Worm (Caenorhabditis elegans) whole organism, L2 larva: ENCODE data around the gene F26G1.5.

Experiments used
- C34F6.9 ChIP-seq: fragments of 150-350 bp; optimal IDR thresholded peaks from 2 replicates; lab custom pipeline; 2014; ENCODE audit warnings: missing biosample characterization, missing genetic modification characterization
- F13H6.1 ChIP-seq: sonication (generic microtip); optimal IDR thresholded peaks from 2 replicates; lab custom pipeline; 2016; ENCODE audit warnings: missing genetic modification characterization, missing compliant biosample characterization
- ZK546.5 ChIP-seq: sonication (generic microtip); optimal IDR thresholded peaks from 2 replicates; lab custom pipeline; 2017; ENCODE audit warnings: missing biosample characterization, missing genetic modification characterization
- alr-1 ChIP-seq: fragments of 150-350 bp; optimal IDR thresholded peaks from 2 replicates; lab custom pipeline; 2014; ENCODE audit warnings: missing biosample characterization, missing genetic modification characterization
- ama-1 ChIP-seq: fragments of 150-350 bp; optimal IDR thresholded peaks from 2 replicates; lab custom pipeline; 2018; ENCODE audit warnings: inconsistent platforms
- blmp-1 ChIP-seq: sonication (generic microtip); optimal IDR thresholded peaks from 2 replicates; lab custom pipeline; 2017; ENCODE audit warnings: missing genetic modification characterization, mild to moderate bottlenecking, missing compliant biosample characterization, antibody characterized with exemption, moderate library complexity; ENCODE audit not compliant: insufficient read depth
- ceh-16 ChIP-seq: fragments of 150-350 bp; optimal IDR thresholded peaks from 2 replicates; lab custom pipeline; 2014; ENCODE audit warnings: missing biosample characterization, missing genetic modification characterization
- ceh-82 ChIP-seq: fragments of 150-350 bp; optimal IDR thresholded peaks from 2 replicates; lab custom pipeline; 2014; ENCODE audit warnings: missing biosample characterization, missing genetic modification characterization
- crh-2 ChIP-seq: sonication (generic microtip); optimal IDR thresholded peaks from 2 replicates; lab custom pipeline; 2017; ENCODE audit warnings: missing biosample characterization, missing genetic modification characterization
- dmd-4 ChIP-seq: sonication (generic microtip); optimal IDR thresholded peaks from 2 replicates; lab custom pipeline; 2017; ENCODE audit warnings: missing biosample characterization, missing genetic modification characterization
- egl-27 ChIP-seq: sonication (generic microtip); optimal IDR thresholded peaks from 3 replicates; lab custom pipeline; 2017; ENCODE audit warnings: missing biosample characterization, missing genetic modification reagents, missing genetic modification characterization
- elt-3 ChIP-seq: sonication (generic microtip); optimal IDR thresholded peaks from 2 replicates; lab custom pipeline; 2017; ENCODE audit warnings: missing biosample characterization, missing genetic modification characterization
- fos-1 ChIP-seq: fragments of 150-350 bp; optimal IDR thresholded peaks from 2 replicates; lab custom pipeline; 2014; ENCODE audit warnings: missing biosample characterization, missing genetic modification characterization
- lin-11 ChIP-seq: fragments of 150-350 bp; sonication (generic microtip); optimal IDR thresholded peaks from 2 replicates; lab custom pipeline; 2014; ENCODE audit warnings: missing biosample characterization, missing genetic modification characterization, inconsistent platforms, mixed read lengths
- lin-13 ChIP-seq: fragments of 150-350 bp; optimal IDR thresholded peaks from 2 replicates; lab custom pipeline; 2014; ENCODE audit warnings: missing biosample characterization, missing genetic modification reagents, missing genetic modification characterization
- lin-39 ChIP-seq: fragments of 150-350 bp; optimal IDR thresholded peaks from 2 replicates; lab custom pipeline; 2014; ENCODE audit warnings: missing biosample characterization, missing genetic modification reagents, missing genetic modification characterization
- lsy-2 ChIP-seq, 2 experiments: fragments of 150-350 bp in 1 of 2; sonication (generic microtip) in 1 of 2; optimal IDR thresholded peaks; 2 replicates each; lab custom pipeline; 2014 to 2017; ENCODE audit warnings: missing biosample characterization in 2 of 2, missing genetic modification characterization in 2 of 2
- mab-5 ChIP-seq: fragments of 150-350 bp; optimal IDR thresholded peaks from 2 replicates; lab custom pipeline; 2014; ENCODE audit warnings: missing biosample characterization, missing genetic modification characterization
- mdl-1 ChIP-seq, 2 experiments: fragments of 150-350 bp in 1 of 2; sonication (generic microtip) in 1 of 2; optimal IDR thresholded peaks; 2 replicates each; lab custom pipeline; 2017; ENCODE audit warnings: missing biosample characterization in 2 of 2, missing genetic modification characterization in 2 of 2
- nhr-10 ChIP-seq: sonication (generic microtip); optimal IDR thresholded peaks from 2 replicates; lab custom pipeline; 2017; ENCODE audit warnings: missing biosample characterization, missing genetic modification characterization
- nhr-12 ChIP-seq: fragments of 150-350 bp; optimal IDR thresholded peaks from 2 replicates; lab custom pipeline; 2014; ENCODE audit warnings: missing biosample characterization, missing genetic modification characterization
- nhr-21 ChIP-seq: fragments of 150-350 bp; optimal IDR thresholded peaks from 2 replicates; lab custom pipeline; 2014; ENCODE audit warnings: missing biosample characterization, missing genetic modification characterization
- nhr-23 ChIP-seq: fragments of 150-350 bp; optimal IDR thresholded peaks from 2 replicates; lab custom pipeline; 2014; ENCODE audit warnings: missing biosample characterization, missing genetic modification reagents, missing genetic modification characterization
- nhr-237 ChIP-seq: fragments of 150-350 bp; optimal IDR thresholded peaks from 2 replicates; lab custom pipeline; 2014; ENCODE audit warnings: missing biosample characterization, missing genetic modification characterization
- nhr-25 ChIP-seq: fragments of 150-350 bp; sonication (generic microtip); optimal IDR thresholded peaks from 3 replicates; lab custom pipeline; 2014; ENCODE audit warnings: missing biosample characterization, missing genetic modification characterization
- nhr-6 ChIP-seq: fragments of 150-350 bp; optimal IDR thresholded peaks from 2 replicates; lab custom pipeline; 2014; ENCODE audit warnings: missing biosample characterization, missing genetic modification characterization
- nhr-77 ChIP-seq: fragments of 150-350 bp; optimal IDR thresholded peaks from 2 replicates; lab custom pipeline; 2014; ENCODE audit warnings: missing biosample characterization, missing genetic modification characterization
- peb-1 ChIP-seq: fragments of 150-350 bp; optimal IDR thresholded peaks from 2 replicates; lab custom pipeline; 2014; ENCODE audit warnings: missing biosample characterization, missing genetic modification characterization
- sma-3 ChIP-seq: sonication (generic microtip); optimal IDR thresholded peaks from 2 replicates; lab custom pipeline; 2016; ENCODE audit warnings: missing genetic modification reagents, missing genetic modification characterization, missing compliant biosample characterization
- sma-9 ChIP-seq, 2 experiments: fragments of 150-350 bp in 1 of 2; sonication (generic microtip) in 1 of 2; optimal IDR thresholded peaks; 2 replicates each; lab custom pipeline; 2014 to 2016; ENCODE audit warnings: missing genetic modification characterization in 2 of 2, mild to moderate bottlenecking in 1 of 2, missing biosample characterization in 1 of 2, missing compliant biosample characterization in 1 of 2, missing genetic modification reagents in 1 of 2, moderate library complexity in 1 of 2
- snpc-4 ChIP-seq: fragments of 150-350 bp; optimal IDR thresholded peaks from 2 replicates; lab custom pipeline; 2014; ENCODE audit warnings: missing biosample characterization, missing genetic modification characterization
- unc-62 ChIP-seq: fragments of 150-350 bp; optimal IDR thresholded peaks from 2 replicates; lab custom pipeline; 2014; ENCODE audit warnings: missing biosample characterization, missing genetic modification reagents, missing genetic modification characterization
- zag-1 ChIP-seq: fragments of 150-350 bp; optimal IDR thresholded peaks from 2 replicates; lab custom pipeline; 2014; ENCODE audit warnings: missing biosample characterization, missing genetic modification characterization
- ztf-1 ChIP-seq: fragments of 200-800 bp; sonication (Bioruptor generic); conservative IDR thresholded peaks from 2 replicates; pipeline ENCODE4 v1.3.6; 2022; ENCODE audit warnings: missing genetic modification characterization, missing compliant biosample characterization
- ztf-11 ChIP-seq: sonication (generic microtip); optimal IDR thresholded peaks from 2 replicates; lab custom pipeline; 2017; ENCODE audit warnings: missing biosample characterization, missing genetic modification characterization
- ztf-4 ChIP-seq: fragments of 150-350 bp; optimal IDR thresholded peaks from 2 replicates; lab custom pipeline; 2014; ENCODE audit warnings: missing biosample characterization, missing genetic modification characterization

F26G1.5 gene

DNA sequence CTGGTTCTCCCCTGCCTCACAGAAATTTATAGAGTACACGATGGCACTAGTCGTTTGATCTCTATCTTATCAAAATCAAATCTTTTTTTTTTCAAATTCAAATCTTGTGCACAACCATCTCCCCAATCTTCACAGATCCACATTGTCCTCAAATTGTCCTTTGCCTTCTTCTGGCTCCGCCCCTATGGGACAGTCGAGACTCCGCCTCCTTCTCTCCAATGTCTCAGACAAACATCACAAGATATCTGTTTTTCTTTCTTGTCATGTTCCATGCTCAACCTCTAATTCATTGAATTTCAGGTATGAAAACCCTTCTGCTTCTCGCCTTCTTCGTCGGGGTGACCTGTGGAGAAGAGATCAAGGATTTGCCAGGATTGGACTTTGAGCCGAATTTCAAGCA is 33.8 kb downstream of the F26G1.5 start, which contains the start of gene ctsa-1.1:
Gene ctsa-1.1, plus strand, starts transcription at position 301 of the 400 bp plus-strand sequence.
- TF ChIP-seq alr-1, result no peak
- no peak for TF ChIP-seq ceh-16 (tag; lab: Kevin White, UChicago)
- no peak for TF ChIP-seq egl-27 (tag; lab: Kevin White, UChicago)
- no peak for TF ChIP-seq ceh-82 (tag; lab: Kevin White, UChicago)
- no peak for TF ChIP-seq snpc-4 (tag; lab: Kevin White, UChicago)
- no peak for TF ChIP-seq lin-11 (tag; lab: Kevin White, UChicago)
- TF ChIP-seq nhr-21 (tag; lab: Kevin White, UChicago), result no peak

DNA sequence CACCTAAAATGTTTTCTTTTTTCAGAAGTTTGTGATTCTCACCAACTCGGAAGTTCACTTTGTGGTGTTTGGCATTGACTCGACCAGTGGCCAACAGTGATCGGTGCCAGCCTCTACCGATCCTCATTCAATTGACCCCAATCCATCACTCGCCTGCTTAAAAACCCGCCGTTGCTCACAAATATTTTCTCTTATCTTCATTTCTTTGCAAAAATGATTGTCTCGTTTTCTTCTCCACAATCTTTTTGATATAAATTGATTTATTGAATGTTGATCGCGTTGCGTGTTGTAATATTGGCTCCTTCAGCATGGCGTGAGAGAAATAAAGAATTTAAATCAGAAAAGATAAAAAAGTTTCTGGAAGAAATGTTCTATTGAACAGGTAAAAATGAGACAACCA is 34.6 kb downstream of the F26G1.5 start:
- TF ChIP-seq lin-39 (tag; lab: Kevin White, UChicago) (no peak), F13H6.1 (tag; lab: Kevin White, UChicago) (peak; percentile 28), peb-1 (no peak), mdl-1 (tag; optimal IDR thresholded peaks at IDR 0.05; lab: Kevin White, UChicago) (no peak), sma-3 (no peak), zag-1 (tag; lab: Kevin White, UChicago) (no peak), lsy-2 (tag; optimal IDR thresholded peaks at IDR 0.05; lab: Kevin White, UChicago) (peak in 1 of 2 experiments; percentile 33), sma-9 (GFP tag; optimal IDR thresholded peaks at IDR 0.05; lab: Kevin White, UChicago) (peak; percentile 45), sma-9 (tag; optimal IDR thresholded peaks at IDR 0.05; lab: Kevin White, UChicago) (no peak), C34F6.9 (tag; lab: Kevin White, UChicago) (peak; percentile 26), mab-5 (tag; lab: Kevin White, UChicago) (peak; percentile 30), nhr-12 (tag; lab: Kevin White, UChicago) (no peak)

DNA sequence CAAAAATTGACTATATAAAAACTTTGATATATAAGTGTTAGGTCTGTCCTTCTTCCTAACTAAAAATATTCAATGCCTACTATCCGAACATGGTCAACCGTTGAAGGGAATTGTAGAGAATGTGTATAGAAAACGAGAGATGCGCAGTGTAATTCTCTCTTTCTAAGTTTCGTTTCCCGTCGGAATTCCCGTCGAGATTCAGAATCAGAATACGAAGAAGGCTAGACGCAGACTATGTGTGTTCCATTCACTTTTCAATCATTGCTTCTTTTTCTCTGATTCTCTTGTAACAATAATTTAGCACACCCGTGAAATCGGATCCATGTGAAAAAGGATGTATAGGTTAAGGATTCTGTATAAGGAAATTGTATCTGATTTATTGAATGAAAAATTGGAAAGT is 36.7 kb downstream of the F26G1.5 start:
- TF ChIP-seq elt-3 (tag; lab: Kevin White, UChicago), result no peak
- TF ChIP-seq nhr-237 (tag; lab: Kevin White, UChicago), result no peak
- no peak for TF ChIP-seq lin-39 (tag; lab: Kevin White, UChicago)
- peak; percentile 93 for TF ChIP-seq blmp-1
- peak; percentile 10 for TF ChIP-seq nhr-25 (tag; lab: Kevin White, UChicago)
- TF ChIP-seq ZK546.5 (tag; lab: Kevin White, UChicago), result no peak
- TF ChIP-seq unc-62 (GFP tag; lab: Kevin White, UChicago), result no peak
- no peak for TF ChIP-seq ztf-11 (tag; lab: Kevin White, UChicago)

DNA sequence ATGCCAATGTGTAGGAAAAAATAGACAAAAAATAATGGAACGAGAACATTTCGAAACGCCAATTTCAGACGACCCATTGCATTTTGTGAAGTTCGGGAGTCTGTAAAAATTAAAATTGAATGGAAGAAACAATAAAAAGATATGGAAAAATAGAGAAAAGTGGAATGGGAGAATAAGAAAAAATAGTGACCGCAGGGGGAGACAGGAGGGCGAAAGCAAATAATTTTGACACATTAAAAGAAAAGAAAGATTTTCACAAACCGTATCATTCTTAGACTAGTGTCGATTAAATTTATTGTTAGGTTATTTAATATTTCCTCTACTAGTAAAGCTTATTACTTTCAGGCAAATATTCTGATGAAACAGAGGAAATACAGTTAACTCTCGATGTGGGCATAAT is 37.3 kb downstream of the F26G1.5 start, which contains the start of gene F41C3.11:
Gene F41C3.11, minus strand, starts transcription at position 101 of the 400 bp plus-strand sequence.
- TF ChIP-seq lin-13 (GFP tag; lab: Kevin White, UChicago), result no peak
- TF ChIP-seq ceh-16 (tag; lab: Kevin White, UChicago), result no peak
- no peak for TF ChIP-seq ama-1
- TF ChIP-seq C34F6.9 (tag; lab: Kevin White, UChicago), result no peak
- TF ChIP-seq sma-3, result no peak
- no peak for TF ChIP-seq lin-11 (tag; lab: Kevin White, UChicago)
- TF ChIP-seq ztf-11 (tag; lab: Kevin White, UChicago), result no peak

DNA sequence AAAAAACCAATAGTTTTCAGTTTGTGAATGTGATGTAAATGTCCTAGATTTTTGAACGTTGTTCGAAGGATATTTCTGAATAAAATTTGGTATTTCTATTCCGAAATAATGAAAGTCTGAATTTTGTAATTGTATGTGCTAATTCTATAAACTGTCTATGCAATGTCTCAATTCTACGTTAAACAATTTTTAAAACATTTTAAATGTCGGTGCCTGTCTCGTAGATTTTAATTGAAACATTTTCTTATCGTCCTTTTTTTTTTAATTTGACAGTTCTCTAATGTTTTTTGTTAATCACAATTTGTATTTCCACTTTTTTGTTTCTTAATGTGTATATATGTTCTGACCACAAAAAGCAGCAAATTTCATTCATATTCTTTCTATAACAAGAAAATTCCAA is 41.4 kb downstream of the F26G1.5 start, which contains the start of gene F41C3.7:
Gene F41C3.7, plus strand, starts transcription at position 301 of the 400 bp plus-strand sequence.
- TF ChIP-seq nhr-21 (tag; lab: Kevin White, UChicago) (no peak), peb-1 (no peak), nhr-237 (tag; lab: Kevin White, UChicago) (no peak), crh-2 (tag; lab: Kevin White, UChicago) (no peak), snpc-4 (tag; lab: Kevin White, UChicago) (no peak), ztf-1 (GFP tag; lab: Robert Waterston, UW) (no peak), ceh-16 (tag; lab: Kevin White, UChicago) (no peak), dmd-4 (tag; lab: Kevin White, UChicago) (no peak), sma-9 (GFP tag; optimal IDR thresholded peaks at IDR 0.05; lab: Kevin White, UChicago) (no peak), sma-9 (tag; optimal IDR thresholded peaks at IDR 0.05; lab: Kevin White, UChicago) (no peak), elt-3 (tag; lab: Kevin White, UChicago) (no peak), fos-1 (tag; lab: Kevin White, UChicago) (no peak), nhr-6 (no peak), ama-1 (no peak), nhr-23 (no peak), ztf-4 (tag; lab: Kevin White, UChicago) (no peak), nhr-12 (tag; lab: Kevin White, UChicago) (no peak), nhr-77 (tag; lab: Kevin White, UChicago) (no peak), blmp-1 (no peak), lin-11 (tag; lab: Kevin White, UChicago) (no peak), nhr-10 (no peak)
